Fruit fly (Drosophila melanogaster): ENCODE data around the gene tna.

dm6 chr3L:10854026-10854425 lies 18.7 kb downstream of the tna start:
- TF ChIP-seq CG17361 (GFP tag; IDR thresholded peaks at IDR 0.05) = no peak
- no peak for TF ChIP-seq ewg (GFP tag; optimal IDR thresholded peaks at IDR 0.05)
- TF ChIP-seq CG17912 (GFP tag; optimal IDR thresholded peaks at IDR 0.05) = no peak
- TF ChIP-seq btn (GFP tag; optimal IDR thresholded peaks at IDR 0.05) = no peak

Measured in whole organism, embryonic.